Fruit fly (Drosophila melanogaster) whole organism, embryonic: ENCODE measurements around the gene CG11695.

ENCODE experiments used
- Asciz ChIP-seq: fragments of 200-800 bp; sonication (Bioruptor generic); optimal IDR thresholded peaks from 2 replicates; lab custom pipeline; 2017; ENCODE audit warnings: missing biosample characterization, mild to moderate bottlenecking, missing genetic modification characterization, missing genetic modification reagents
- Atf-2 ChIP-seq: fragments of 200-800 bp; sonication (Bioruptor generic); optimal IDR thresholded peaks from 2 replicates; lab custom pipeline; 2016; ENCODE audit warnings: missing biosample characterization, missing genetic modification characterization
- CG10274 ChIP-seq: fragments of 200-800 bp; sonication (Bioruptor generic); optimal IDR thresholded peaks from 3 replicates; lab custom pipeline; 2017; ENCODE audit warnings: missing biosample characterization, mild to moderate bottlenecking, missing genetic modification characterization
- CG10959 ChIP-seq: fragments of 200-800 bp; sonication (Bioruptor generic); IDR thresholded peaks from 2 replicates; pipeline ENCODE4 v1.3.6; 2022; ENCODE audit warnings: missing biosample characterization, missing genetic modification characterization
- CG11504 ChIP-seq: fragments of 200-800 bp; sonication (Bioruptor generic); optimal IDR thresholded peaks from 3 replicates; lab custom pipeline; 2019; ENCODE audit warnings: missing biosample characterization, mild to moderate bottlenecking, missing genetic modification characterization, moderate library complexity
- CG11695 ChIP-seq: fragments of 200-800 bp; sonication (Bioruptor generic); IDR thresholded peaks from 3 replicates; pipeline ENCODE4 v1.3.6; 2022; ENCODE audit warnings: missing biosample characterization, missing genetic modification characterization
- CG12236 ChIP-seq: fragments of 200-800 bp; sonication (Bioruptor generic); optimal IDR thresholded peaks from 2 replicates; lab custom pipeline; 2016; ENCODE audit warnings: missing biosample characterization, missing genetic modification characterization
- CG13775 ChIP-seq: fragments of 200-800 bp; sonication (Bioruptor generic); optimal IDR thresholded peaks from 3 replicates; lab custom pipeline; 2017; ENCODE audit warnings: missing biosample characterization, mild to moderate bottlenecking, missing genetic modification characterization
- CG15696 ChIP-seq: fragments of 200-800 bp; sonication (Bioruptor generic); optimal IDR thresholded peaks from 2 replicates; lab custom pipeline; 2019; ENCODE audit warnings: missing biosample characterization, mild to moderate bottlenecking, missing genetic modification characterization, moderate library complexity
- CG1603 ChIP-seq: fragments of 200-800 bp; sonication (Bioruptor generic); optimal IDR thresholded peaks from 2 replicates; lab custom pipeline; 2019; ENCODE audit warnings: missing biosample characterization, mild to moderate bottlenecking, missing genetic modification characterization, moderate library complexity
- CG17829 ChIP-seq: fragments of 200-800 bp; optimal IDR thresholded peaks from 2 replicates; lab custom pipeline; 2019; ENCODE audit warnings: missing biosample characterization, mild to moderate bottlenecking, missing genetic modification characterization, moderate library complexity
- CG18476 ChIP-seq: fragments of 200-800 bp; sonication (Bioruptor generic); optimal IDR thresholded peaks from 2 replicates; lab custom pipeline; 2016; ENCODE audit warnings: missing biosample characterization, mild to moderate bottlenecking, missing genetic modification characterization
- CG2116 ChIP-seq: fragments of 200-800 bp; sonication (Bioruptor generic); optimal IDR thresholded peaks from 3 replicates; lab custom pipeline; 2018; ENCODE audit warnings: missing biosample characterization, mild to moderate bottlenecking, missing genetic modification characterization
- CG2712 ChIP-seq: fragments of 200-800 bp; optimal IDR thresholded peaks from 3 replicates; lab custom pipeline; 2019; ENCODE audit warnings: missing biosample characterization, mild to moderate bottlenecking, missing genetic modification characterization, moderate library complexity
- CG31441 ChIP-seq: fragments of 200-800 bp; sonication (Bioruptor generic); IDR thresholded peaks from 2 replicates; pipeline ENCODE4 v1.3.6; 2022; ENCODE audit warnings: missing biosample characterization, missing genetic modification characterization
- CG3726 ChIP-seq: fragments of 200-800 bp; sonication (Bioruptor generic); IDR thresholded peaks from 3 replicates; pipeline ENCODE4, ENCODE4 v1.3.6; 2022; ENCODE audit warnings: missing biosample characterization, missing genetic modification characterization
- CG4707 ChIP-seq: fragments of 200-800 bp; sonication (Bioruptor generic); optimal IDR thresholded peaks from 2 replicates; lab custom pipeline; 2018; ENCODE audit warnings: missing biosample characterization, mild to moderate bottlenecking, missing genetic modification characterization, moderate library complexity
- CG4820 ChIP-seq: fragments of 200-800 bp; sonication (Bioruptor generic); optimal IDR thresholded peaks from 3 replicates; lab custom pipeline; 2016; ENCODE audit warnings: missing biosample characterization, missing genetic modification characterization
- CG7556 ChIP-seq: fragments of 200-800 bp; sonication (Bioruptor generic); optimal IDR thresholded peaks from 2 replicates; lab custom pipeline; 2017; ENCODE audit warnings: missing biosample characterization, mild to moderate bottlenecking, missing genetic modification characterization
- CG7963 ChIP-seq: fragments of 200-800 bp; sonication (Bioruptor generic); IDR thresholded peaks from 3 replicates; pipeline ENCODE4 v1.3.6; 2022; ENCODE audit warnings: missing biosample characterization, missing genetic modification characterization; ENCODE audit not compliant: partially characterized antibody
- CG8359 ChIP-seq: fragments of 200-800 bp; sonication (Bioruptor generic); optimal IDR thresholded peaks from 2 replicates; lab custom pipeline; 2017; ENCODE audit warnings: missing biosample characterization, mild to moderate bottlenecking, missing genetic modification characterization, borderline replicate concordance
- CG9215 ChIP-seq: fragments of 200-800 bp; sonication (Bioruptor generic); IDR thresholded peaks from 2 replicates; pipeline ENCODE4 v1.3.6; 2022; ENCODE audit warnings: missing biosample characterization, missing genetic modification characterization
- CHES-1-like ChIP-seq: fragments of 200-800 bp; sonication (Bioruptor generic); optimal IDR thresholded peaks from 2 replicates; lab custom pipeline; 2016; ENCODE audit warnings: missing biosample characterization, missing genetic modification characterization
- Drgx ChIP-seq: fragments of 200-800 bp; sonication (Bioruptor generic); IDR thresholded peaks from 2 replicates; pipeline ENCODE4 v1.3.6; 2022; ENCODE audit warnings: missing biosample characterization, missing genetic modification characterization
- GATAe ChIP-seq: fragments of 200-800 bp; sonication (Bioruptor generic); conservative IDR thresholded peaks from 2 replicates; pipeline ENCODE4 v1.3.6; 2022; ENCODE audit warnings: missing biosample characterization, missing genetic modification characterization
- Jarid2 ChIP-seq: fragments of 200-800 bp; sonication (Bioruptor generic); optimal IDR thresholded peaks from 3 replicates; lab custom pipeline; 2017; ENCODE audit warnings: mild to moderate bottlenecking, missing biosample characterization, missing genetic modification reagents, missing genetic modification characterization
- Lim3 ChIP-seq: fragments of 200-800 bp; sonication (Bioruptor generic); IDR thresholded peaks from 2 replicates; pipeline ENCODE4 v1.3.6; 2022; ENCODE audit warnings: missing biosample characterization, missing genetic modification characterization
- MBD-R2 ChIP-seq: fragments of 200-800 bp; sonication (Bioruptor generic); IDR thresholded peaks from 2 replicates; pipeline ENCODE4 v1.3.6; 2022; ENCODE audit warnings: missing biosample characterization, missing genetic modification characterization
- NC2β ChIP-seq: fragments of 200-800 bp; sonication (Bioruptor generic); optimal IDR thresholded peaks from 2 replicates; lab custom pipeline; 2016; ENCODE audit warnings: missing biosample characterization, missing genetic modification characterization
- Nf-YB ChIP-seq: fragments of 200-800 bp; sonication (Bioruptor generic); optimal IDR thresholded peaks from 3 replicates; lab custom pipeline; 2019; ENCODE audit warnings: missing biosample characterization, mild to moderate bottlenecking, missing genetic modification characterization, moderate library complexity
- Oli ChIP-seq: fragments of 200-800 bp; sonication (Bioruptor generic); optimal IDR thresholded peaks from 2 replicates; lab custom pipeline; 2018; ENCODE audit warnings: missing biosample characterization, mild to moderate bottlenecking, missing genetic modification characterization, moderate library complexity
- Sox102F ChIP-seq: fragments of 200-800 bp; sonication (Bioruptor generic); optimal IDR thresholded peaks from 2 replicates; lab custom pipeline; 2018; ENCODE audit warnings: missing biosample characterization, mild to moderate bottlenecking, missing genetic modification characterization, moderate library complexity
- Xrp1 ChIP-seq: fragments of 200-800 bp; sonication (Bioruptor generic); IDR thresholded peaks from 2 replicates; pipeline ENCODE4 v1.3.6; 2022; ENCODE audit warnings: missing biosample characterization, missing genetic modification characterization
- chif ChIP-seq, 2 experiments: fragments of 200-800 bp; sonication (Bioruptor generic); optimal IDR thresholded peaks; 3 replicates each; lab custom pipeline; 2016; ENCODE audit warnings: missing biosample characterization in 2 of 2, missing genetic modification characterization in 2 of 2
- ci ChIP-seq: fragments of 200-800 bp; sonication (Bioruptor generic); IDR thresholded peaks from 3 replicates; pipeline ENCODE4 v1.3.6; 2022; ENCODE audit warnings: missing biosample characterization, missing genetic modification characterization
- corto ChIP-seq: fragments of 200-800 bp; sonication (Bioruptor generic); optimal IDR thresholded peaks from 2 replicates; lab custom pipeline; 2016; ENCODE audit warnings: missing biosample characterization, mild to moderate bottlenecking, missing genetic modification characterization, moderate library complexity
- da ChIP-seq: fragments of 200-800 bp; sonication (Bioruptor generic); optimal IDR thresholded peaks from 2 replicates; lab custom pipeline; 2016; ENCODE audit warnings: missing biosample characterization, missing genetic modification characterization
- dimm ChIP-seq: fragments of 200-800 bp; sonication (Bioruptor generic); IDR thresholded peaks from 2 replicates; pipeline ENCODE4 v1.3.6; 2022; ENCODE audit warnings: missing biosample characterization, missing genetic modification characterization
- eve ChIP-seq, 2 experiments: fragments of >200 bp; optimal IDR thresholded peaks; 2 replicates each; lab custom pipeline; 2017; ENCODE audit warnings: missing biosample characterization in 2 of 2, missing genetic modification characterization in 2 of 2
- gem ChIP-seq: fragments of 200-800 bp; sonication (Bioruptor generic); optimal IDR thresholded peaks from 2 replicates; lab custom pipeline; 2019; ENCODE audit warnings: missing biosample characterization, mild to moderate bottlenecking, missing genetic modification characterization, moderate library complexity
- grau ChIP-seq: fragments of 200-800 bp; optimal IDR thresholded peaks from 3 replicates; lab custom pipeline; 2019; ENCODE audit warnings: missing biosample characterization, mild to moderate bottlenecking, missing genetic modification characterization, moderate library complexity
- gsb-n ChIP-seq: fragments of 200-800 bp; sonication (Bioruptor generic); optimal IDR thresholded peaks from 3 replicates; lab custom pipeline; 2018; ENCODE audit warnings: missing biosample characterization, mild to moderate bottlenecking, missing genetic modification characterization
- kah ChIP-seq: fragments of 200-800 bp; sonication (Bioruptor generic); optimal IDR thresholded peaks from 2 replicates; lab custom pipeline; 2018; ENCODE audit warnings: missing biosample characterization, mild to moderate bottlenecking, missing genetic modification characterization
- pros ChIP-seq: fragments of 200-800 bp; sonication (Bioruptor generic); optimal IDR thresholded peaks from 3 replicates; lab custom pipeline; 2019; ENCODE audit warnings: missing biosample characterization, mild to moderate bottlenecking, missing genetic modification characterization, moderate library complexity
- slp2 ChIP-seq: fragments of 200-800 bp; sonication (Bioruptor generic); optimal IDR thresholded peaks from 2 replicates; lab custom pipeline; 2016; ENCODE audit warnings: missing biosample characterization, missing genetic modification characterization
- sug ChIP-seq: fragments of 200-800 bp; optimal IDR thresholded peaks from 2 replicates; lab custom pipeline; 2019; ENCODE audit warnings: missing biosample characterization, mild to moderate bottlenecking, missing genetic modification characterization, moderate library complexity
- tna ChIP-seq: fragments of 200-800 bp; sonication (Bioruptor generic); IDR thresholded peaks from 2 replicates; pipeline ENCODE4 v1.3.6; 2022; ENCODE audit warnings: missing biosample characterization, missing genetic modification characterization; ENCODE audit not compliant: partially characterized antibody
- unc-4 ChIP-seq: fragments of 200-800 bp; sonication (Bioruptor generic); IDR thresholded peaks from 2 replicates; pipeline ENCODE4 v1.3.6; 2022; ENCODE audit warnings: missing biosample characterization, missing genetic modification characterization; ENCODE audit not compliant: partially characterized antibody
- unpg ChIP-seq: fragments of 200-800 bp; sonication (Bioruptor generic); optimal IDR thresholded peaks from 3 replicates; lab custom pipeline; 2018; ENCODE audit warnings: missing biosample characterization, mild to moderate bottlenecking, missing genetic modification characterization, moderate library complexity
- zf30C ChIP-seq: fragments of 200-800 bp; sonication (Bioruptor generic); optimal IDR thresholded peaks from 3 replicates; lab custom pipeline; 2018; ENCODE audit warnings: missing biosample characterization, mild to moderate bottlenecking, missing genetic modification characterization

The CG11695 gene

dm6 chrX:11548701-11549100 lies 28.0 kb upstream of the CG11695 start (continued):
- TF ChIP-seq eve (GFP tag; optimal IDR thresholded peaks at IDR 0.05; lab: Kevin White, UChicago) (peak in 1 of 2 experiments; percentile 14), CG18476 (peak; percentile 26), ci (GFP tag; lab: Robert Waterston, UW) (0 out of 3 replicates have a peak, but pooled peaks have one; percentile 16), CG17829 (peak; percentile 39), pros (GFP tag; lab: Kevin White, UChicago) (no peak), Lim3 (GFP tag; lab: Robert Waterston, UW) (no peak), GATAe (GFP tag; lab: Robert Waterston, UW) (no peak), Xrp1 (GFP tag; lab: Robert Waterston, UW) (peak; percentile 64), Atf-2 (GFP tag; lab: Kevin White, UChicago) (peak; percentile 0), Oli (tag; lab: Kevin White, UChicago) (peak; percentile 41), chif (GFP tag; optimal IDR thresholded peaks at IDR 0.05; lab: Kevin White, UChicago) (peak; percentile 60 to 64), CG11695 (GFP tag; lab: Robert Waterston, UW) (peak; percentile 51; the same call in 2 of the 3 replicates), CHES-1-like (GFP tag; lab: Kevin White, UChicago) (peak; percentile 6), Sox102F (peak; percentile 51), Drgx (GFP tag; lab: Robert Waterston, UW) (peak; percentile 66), CG13775 (GFP tag; lab: Kevin White, UChicago) (peak; percentile 16), Nf-YB (peak; percentile 19), Asciz (GFP tag; lab: Kevin White, UChicago) (peak; percentile 10), corto (no peak), CG7963 (GFP tag; lab: Robert Waterston, UW) (no peak), CG4707 (GFP tag; lab: Kevin White, UChicago) (peak; percentile 9), CG2116 (GFP tag; lab: Kevin White, UChicago) (peak; percentile 8), unpg (GFP tag; lab: Kevin White, UChicago) (peak; percentile 60), slp2 (peak; percentile 19), CG2712 (tag; lab: Kevin White, UChicago) (peak; percentile 72), da (GFP tag; lab: Kevin White, UChicago) (no peak), grau (peak; percentile 43), tna (no peak), CG8359 (GFP tag; lab: Kevin White, UChicago) (peak; percentile 30), gsb-n (peak; percentile 50), CG31441 (GFP tag; lab: Robert Waterston, UW) (peak; percentile 54), CG10959 (GFP tag; lab: Robert Waterston, UW) (peak; percentile 31; the same call in 1 of the 2 replicates), CG1603 (tag; lab: Kevin White, UChicago) (peak; percentile 67), CG10274 (GFP tag; lab: Kevin White, UChicago) (no peak), MBD-R2 (GFP tag; lab: Robert Waterston, UW) (no peak), CG4820 (GFP tag; lab: Kevin White, UChicago) (peak; percentile 56), dimm (no peak), unc-4 (GFP tag; lab: Robert Waterston, UW) (no peak), CG3726 (no peak), CG15696 (tag; lab: Kevin White, UChicago) (peak; percentile 37), CG9215 (0 out of 2 replicates have a peak, but pooled peaks have one; percentile 16), sug (no peak), CG12236 (GFP tag; lab: Kevin White, UChicago) (peak; percentile 3), zf30C (GFP tag; lab: Kevin White, UChicago) (peak; percentile 24), kah (GFP tag; lab: Kevin White, UChicago) (no peak), Jarid2 (GFP tag; lab: Kevin White, UChicago) (no peak), CG11504 (tag; lab: Kevin White, UChicago) (peak; percentile 57), gem (tag; lab: Kevin White, UChicago) (peak; percentile 71), NC2β (GFP tag; lab: Kevin White, UChicago) (peak; percentile 38), CG7556 (GFP tag; lab: Kevin White, UChicago) (peak; percentile 47)
